Fruit fly (Drosophila melanogaster) whole organism, adult: Measurements from ENCODE around the gene brun.

Source experiments
- CG11617 ChIP-seq: fragments of 200-800 bp; sonication (Bioruptor generic); optimal IDR thresholded peaks from 2 replicates; lab custom pipeline; 2017; ENCODE audit warnings: mild to moderate bottlenecking, missing biosample characterization, missing genetic modification reagents, missing genetic modification characterization
- CG12768 ChIP-seq: fragments of 200-800 bp; sonication (Bioruptor generic); optimal IDR thresholded peaks from 2 replicates; lab custom pipeline; 2017; ENCODE audit warnings: missing biosample characterization, missing genetic modification characterization, mild to moderate bottlenecking, moderate library complexity, missing genetic modification reagents
- CG14711 ChIP-seq: fragments of 200-800 bp; sonication (Bioruptor generic); optimal IDR thresholded peaks from 2 replicates; lab custom pipeline; 2018; ENCODE audit warnings: missing biosample characterization, mild to moderate bottlenecking, missing genetic modification characterization, moderate library complexity
- CG1620 ChIP-seq: fragments of 200-800 bp; sonication (Bioruptor generic); optimal IDR thresholded peaks from 2 replicates; lab custom pipeline; 2016; ENCODE audit warnings: missing biosample characterization, missing genetic modification characterization
- CG33017 ChIP-seq: fragments of 200-800 bp; sonication (Bioruptor generic); optimal IDR thresholded peaks from 2 replicates; lab custom pipeline; 2018; ENCODE audit warnings: missing biosample characterization, mild to moderate bottlenecking, missing genetic modification characterization, moderate library complexity
- CG5204 ChIP-seq: fragments of 200-800 bp; sonication (Bioruptor generic); optimal IDR thresholded peaks from 2 replicates; lab custom pipeline; 2016; ENCODE audit warnings: missing biosample characterization, missing genetic modification characterization
- CG7045 ChIP-seq: fragments of 200-800 bp; sonication (Bioruptor generic); optimal IDR thresholded peaks from 2 replicates; lab custom pipeline; 2017; ENCODE audit warnings: missing biosample characterization, mild to moderate bottlenecking, missing genetic modification characterization
- CG7101 ChIP-seq: fragments of 200-800 bp; sonication (Bioruptor generic); optimal IDR thresholded peaks from 2 replicates; lab custom pipeline; 2018; ENCODE audit warnings: missing biosample characterization, mild to moderate bottlenecking, missing genetic modification characterization, moderate library complexity
- Clk ChIP-seq: fragments of 200-800 bp; sonication (Bioruptor generic); optimal IDR thresholded peaks from 2 replicates; lab custom pipeline; 2017; ENCODE audit warnings: missing biosample characterization, missing genetic modification characterization
- Crg-1 ChIP-seq: fragments of 200-800 bp; sonication (Bioruptor generic); optimal IDR thresholded peaks from 2 replicates; lab custom pipeline; 2016; ENCODE audit warnings: missing biosample characterization, missing genetic modification characterization
- Hr96 ChIP-seq: fragments of 200-800 bp; sonication (Bioruptor generic); optimal IDR thresholded peaks from 2 replicates; lab custom pipeline; 2016; ENCODE audit warnings: missing biosample characterization, missing genetic modification characterization
- Mnt ChIP-seq: fragments of 200-800 bp; sonication (Bioruptor generic); optimal IDR thresholded peaks from 2 replicates; lab custom pipeline; 2016; ENCODE audit warnings: missing biosample characterization, mild to moderate bottlenecking, missing genetic modification characterization
- bab1 ChIP-seq: fragments of 200-800 bp; sonication (Bioruptor generic); optimal IDR thresholded peaks from 3 replicates; lab custom pipeline; 2019; ENCODE audit warnings: missing biosample characterization, mild to moderate bottlenecking, missing genetic modification characterization, moderate library complexity
- cic ChIP-seq: fragments of 200-800 bp; sonication (Bioruptor generic); optimal IDR thresholded peaks from 2 replicates; lab custom pipeline; 2017; ENCODE audit warnings: missing biosample characterization, mild to moderate bottlenecking, missing genetic modification characterization, moderate library complexity
- cnc ChIP-seq, 2 experiments: fragments of >200 bp; optimal IDR thresholded peaks; 2 replicates each; lab custom pipeline; 2017
- kay ChIP-seq: fragments of 200-800 bp; sonication (Bioruptor generic); peaks from one replicate; lab custom pipeline; 2016; ENCODE audit warnings: missing biosample characterization, missing genetic modification characterization, borderline replicate concordance
- ovo ChIP-seq: fragments of 200-800 bp; sonication (Bioruptor generic); optimal IDR thresholded peaks from 2 replicates; lab custom pipeline; 2016; ENCODE audit warnings: missing biosample characterization, missing genetic modification characterization
- pad ChIP-seq: fragments of 200-800 bp; sonication (Bioruptor generic); optimal IDR thresholded peaks from 3 replicates; lab custom pipeline; 2017; ENCODE audit warnings: missing biosample characterization, missing genetic modification characterization, mild to moderate bottlenecking, moderate library complexity, missing genetic modification reagents
- tj ChIP-seq: fragments of 200-800 bp; sonication (Bioruptor generic); optimal IDR thresholded peaks from 3 replicates; lab custom pipeline; 2017; ENCODE audit warnings: missing biosample characterization, mild to moderate bottlenecking, missing genetic modification characterization, moderate library complexity
- toe ChIP-seq: fragments of 200-800 bp; sonication (Bioruptor generic); optimal IDR thresholded peaks from 2 replicates; lab custom pipeline; 2016; ENCODE audit warnings: missing biosample characterization, missing genetic modification characterization

Gene brun

dm6 chr2L:20614222-20614621 is 41.8 kb downstream of the brun start, which contains the start of gene CG15475:
TSS of gene CG15475 (plus strand) at chr2L:20614522.
- TF ChIP-seq Mnt (GFP tag; lab: Kevin White, UChicago) (no peak), CG12768 (GFP tag; lab: Kevin White, UChicago) (no peak), ovo (GFP tag; lab: Kevin White, UChicago) (no peak), bab1 (no peak), CG11617 (GFP tag; lab: Kevin White, UChicago) (no peak), CG1620 (GFP tag; lab: Kevin White, UChicago) (no peak), CG7045 (GFP tag; lab: Kevin White, UChicago) (no peak), CG5204 (GFP tag; lab: Kevin White, UChicago) (no peak), toe (no peak), cic (GFP tag; lab: Kevin White, UChicago) (no peak), CG7101 (tag; lab: Kevin White, UChicago) (no peak), tj (GFP tag; lab: Kevin White, UChicago) (no peak), Hr96 (GFP tag; lab: Kevin White, UChicago) (no peak), kay (GFP tag; lab: Kevin White, UChicago) (no peak), Clk (no peak), pad (GFP tag; lab: Kevin White, UChicago) (no peak), cnc (optimal IDR thresholded peaks at IDR 0.05; lab: Kevin White, UChicago) (no peak), CG33017 (tag; lab: Kevin White, UChicago) (no peak), Crg-1 (GFP tag; lab: Kevin White, UChicago) (no peak), CG14711 (tag; lab: Kevin White, UChicago) (no peak)

DNA sequence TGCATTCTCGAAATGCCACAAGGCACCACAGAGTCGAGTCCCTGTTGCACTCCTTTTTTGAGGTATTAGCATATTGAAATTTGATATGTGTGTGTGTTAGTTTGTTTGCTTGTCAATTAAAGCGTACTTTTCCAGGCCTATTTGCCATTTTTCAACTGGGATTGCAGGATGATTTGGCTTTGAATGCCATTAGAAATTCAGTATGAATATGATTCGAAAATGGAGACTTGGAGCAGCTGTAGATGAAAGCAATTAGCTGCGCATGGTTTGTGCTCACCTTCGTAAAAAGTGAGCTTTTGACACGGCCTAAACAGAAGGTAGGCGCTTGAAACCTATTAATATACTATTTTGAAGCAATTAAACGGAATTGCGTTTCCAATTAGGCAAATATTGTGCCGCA is 51.9 kb downstream of the brun start, which contains the start of gene CG31677:
CG31677 (minus strand) TSS at position 101 of the 400 bp plus-strand sequence.
- no peak for TF ChIP-seq bab1
- TF ChIP-seq Clk: no peak
- TF ChIP-seq ovo (GFP tag; lab: Kevin White, UChicago): no peak
- no peak for TF ChIP-seq cic (GFP tag; lab: Kevin White, UChicago)
- no peak for TF ChIP-seq pad (GFP tag; lab: Kevin White, UChicago)
- no peak for TF ChIP-seq Hr96 (GFP tag; lab: Kevin White, UChicago)

dm6 chr2L:20601282-20601681 is 54.7 kb downstream of the brun start:
- TF ChIP-seq ovo (GFP tag; lab: Kevin White, UChicago) (no peak), Clk (no peak), CG14711 (tag; lab: Kevin White, UChicago) (no peak), Mnt (GFP tag; lab: Kevin White, UChicago) (no peak), CG5204 (GFP tag; lab: Kevin White, UChicago) (no peak), toe (no peak), Crg-1 (GFP tag; lab: Kevin White, UChicago) (no peak)
